Worm (Caenorhabditis elegans) whole organism, mixed stage, embryonic: ENCODE results near the gene R07B7.12.

Experiments
- M03D4.4 ChIP-seq: sonication (generic microtip); optimal IDR thresholded peaks from 2 replicates; lab custom pipeline; 2017; ENCODE audit warnings: mild to moderate bottlenecking, missing genetic modification characterization, missing compliant biosample characterization
- bed-3 ChIP-seq: fragments of 200-800 bp; sonication (Bioruptor generic); optimal IDR thresholded peaks from 3 replicates; lab custom pipeline; 2018; ENCODE audit warnings: mild to moderate bottlenecking, missing genetic modification characterization, moderate library complexity, missing compliant biosample characterization
- blmp-1 ChIP-seq: fragments of 150-350 bp; optimal IDR thresholded peaks from 2 replicates; lab custom pipeline; 2014; ENCODE audit warnings: missing biosample characterization, missing genetic modification characterization
- ceh-39 ChIP-seq: fragments of 150-350 bp; optimal IDR thresholded peaks from 2 replicates; lab custom pipeline; 2014; ENCODE audit warnings: missing biosample characterization, missing genetic modification characterization
- ceh-43 ChIP-seq: fragments of 200-800 bp; sonication (Bioruptor generic); optimal IDR thresholded peaks from 2 replicates; lab custom pipeline; 2018; ENCODE audit warnings: mild to moderate bottlenecking, missing genetic modification characterization, moderate library complexity, missing compliant biosample characterization
- ceh-83 ChIP-seq: fragments of 200-800 bp; sonication (Bioruptor generic); optimal IDR thresholded peaks from 2 replicates; lab custom pipeline; 2018; ENCODE audit warnings: mild to moderate bottlenecking, missing genetic modification characterization, missing compliant biosample characterization
- ces-1 ChIP-seq: fragments of 150-350 bp; optimal IDR thresholded peaks from 2 replicates; lab custom pipeline; 2014; ENCODE audit warnings: missing biosample characterization, missing genetic modification reagents, missing genetic modification characterization
- cnd-1 ChIP-seq: fragments of 200-800 bp; sonication (Bioruptor generic); optimal IDR thresholded peaks from 2 replicates; lab custom pipeline; 2018; ENCODE audit warnings: mild to moderate bottlenecking, missing genetic modification characterization, missing compliant biosample characterization
- elt-1 ChIP-seq: sonication (generic microtip); optimal IDR thresholded peaks from 2 replicates; lab custom pipeline; 2017; ENCODE audit warnings: missing genetic modification characterization, mild to moderate bottlenecking, missing compliant biosample characterization, antibody characterized with exemption, moderate library complexity, borderline replicate concordance; ENCODE audit not compliant: insufficient read depth
- elt-3 ChIP-seq: fragments of 150-350 bp; optimal IDR thresholded peaks from 2 replicates; lab custom pipeline; 2014; ENCODE audit warnings: missing biosample characterization, missing genetic modification characterization
- flh-1 ChIP-seq: fragments of 200-800 bp; sonication (Bioruptor generic); optimal IDR thresholded peaks from 2 replicates; lab custom pipeline; 2018; ENCODE audit warnings: mild to moderate bottlenecking, missing genetic modification characterization, moderate library complexity, missing compliant biosample characterization
- ham-2 ChIP-seq: fragments of 200-800 bp; sonication (Bioruptor generic); optimal IDR thresholded peaks from 2 replicates; lab custom pipeline; 2018; ENCODE audit warnings: mild to moderate bottlenecking, missing genetic modification characterization, missing compliant biosample characterization
- hlh-1 ChIP-seq: fragments of 150-350 bp; optimal IDR thresholded peaks from 2 replicates; lab custom pipeline; 2014; ENCODE audit warnings: missing biosample characterization, missing genetic modification reagents, missing genetic modification characterization
- lin-13 ChIP-seq: fragments of 150-350 bp; optimal IDR thresholded peaks from 2 replicates; lab custom pipeline; 2014; ENCODE audit warnings: missing biosample characterization, missing genetic modification characterization
- lin-32 ChIP-seq: fragments of 200-800 bp; sonication (Bioruptor generic); optimal IDR thresholded peaks from 2 replicates; lab custom pipeline; 2018; ENCODE audit warnings: mild to moderate bottlenecking, missing genetic modification characterization, missing compliant biosample characterization
- lsy-2 ChIP-seq: fragments of 150-350 bp; optimal IDR thresholded peaks from 2 replicates; lab custom pipeline; 2014; ENCODE audit warnings: missing biosample characterization, missing genetic modification characterization
- mab-5 ChIP-seq: fragments of 150-350 bp; optimal IDR thresholded peaks from 2 replicates; lab custom pipeline; 2014; ENCODE audit warnings: missing biosample characterization, missing genetic modification characterization
- mep-1 ChIP-seq: fragments of 150-350 bp; optimal IDR thresholded peaks from 2 replicates; lab custom pipeline; 2017; ENCODE audit warnings: missing biosample characterization, missing genetic modification reagents, missing genetic modification characterization, inconsistent platforms
- mls-2 ChIP-seq: sonication (generic microtip); optimal IDR thresholded peaks from 2 replicates; lab custom pipeline; 2016; ENCODE audit warnings: mild to moderate bottlenecking, missing genetic modification characterization, moderate library complexity, missing compliant biosample characterization
- nhr-12 ChIP-seq: fragments of 150-350 bp; optimal IDR thresholded peaks from 2 replicates; lab custom pipeline; 2014; ENCODE audit warnings: missing biosample characterization, missing genetic modification characterization
- nhr-2 ChIP-seq: fragments of 150-350 bp; optimal IDR thresholded peaks from 2 replicates; lab custom pipeline; 2014; ENCODE audit warnings: missing biosample characterization, missing genetic modification characterization
- nhr-237 ChIP-seq: fragments of 150-350 bp; optimal IDR thresholded peaks from 2 replicates; lab custom pipeline; 2014; ENCODE audit warnings: missing biosample characterization, missing genetic modification characterization
- nhr-28 ChIP-seq: fragments of 150-350 bp; optimal IDR thresholded peaks from 2 replicates; lab custom pipeline; 2014; ENCODE audit warnings: missing biosample characterization, missing genetic modification characterization
- nhr-76 ChIP-seq: sonication (generic microtip); optimal IDR thresholded peaks from 2 replicates; lab custom pipeline; 2017; ENCODE audit warnings: missing biosample characterization, missing genetic modification characterization
- pha-4 ChIP-seq: fragments of 150-350 bp; optimal IDR thresholded peaks from 2 replicates; lab custom pipeline; 2018; ENCODE audit warnings: missing biosample characterization, missing genetic modification reagents, missing genetic modification characterization
- sem-2 ChIP-seq: fragments of 200-800 bp; sonication (Bioruptor generic); optimal IDR thresholded peaks from 2 replicates; lab custom pipeline; 2018; ENCODE audit warnings: mild to moderate bottlenecking, missing genetic modification characterization, missing compliant biosample characterization
- snpc-4 ChIP-seq: fragments of 150-350 bp; optimal IDR thresholded peaks from 2 replicates; lab custom pipeline; 2014; ENCODE audit warnings: missing biosample characterization, missing genetic modification characterization
- sptf-1 ChIP-seq: sonication (generic microtip); optimal IDR thresholded peaks from 2 replicates; lab custom pipeline; 2017; ENCODE audit warnings: mild to moderate bottlenecking, missing genetic modification characterization, moderate library complexity, missing compliant biosample characterization
- tbx-8 ChIP-seq: fragments of 200-800 bp; sonication (Bioruptor generic); optimal IDR thresholded peaks from 2 replicates; lab custom pipeline; 2018; ENCODE audit warnings: mild to moderate bottlenecking, missing genetic modification characterization, moderate library complexity, missing compliant biosample characterization
- unc-120 ChIP-seq: sonication (generic microtip); optimal IDR thresholded peaks from 2 replicates; lab custom pipeline; 2017; ENCODE audit warnings: missing genetic modification characterization, missing compliant biosample characterization; ENCODE audit not compliant: poor library complexity, severe bottlenecking
- unc-39 ChIP-seq: fragments of 150-350 bp; optimal IDR thresholded peaks from 2 replicates; lab custom pipeline; 2014; ENCODE audit warnings: missing biosample characterization, missing genetic modification characterization
- unc-62 ChIP-seq: fragments of 150-350 bp; optimal IDR thresholded peaks from 2 replicates; lab custom pipeline; 2014; ENCODE audit warnings: missing biosample characterization, missing genetic modification reagents, missing genetic modification characterization
- zip-8 ChIP-seq: fragments of 150-350 bp; optimal IDR thresholded peaks from 2 replicates; lab custom pipeline; 2014; ENCODE audit warnings: missing biosample characterization, missing genetic modification characterization
- ztf-11 ChIP-seq: fragments of 150-350 bp; optimal IDR thresholded peaks from 2 replicates; lab custom pipeline; 2014; ENCODE audit warnings: missing biosample characterization, missing genetic modification characterization

R07B7.12 gene

ce11 chrV:12071483-12071882 is 17.4 kb upstream of the R07B7.12 start:
- TF ChIP-seq lsy-2 (tag; lab: Kevin White, UChicago) (no peak), ceh-83 (GFP tag; lab: Kevin White, UChicago) (no peak), ces-1 (GFP tag; lab: Kevin White, UChicago) (no peak), mab-5 (tag; lab: Kevin White, UChicago) (no peak), tbx-8 (GFP tag; lab: Kevin White, UChicago) (no peak), pha-4 (tag; lab: Kevin White, UChicago) (no peak), snpc-4 (tag; lab: Kevin White, UChicago) (no peak), blmp-1 (tag; lab: Kevin White, UChicago) (no peak), lin-32 (GFP tag; lab: Kevin White, UChicago) (no peak), unc-120 (tag; lab: Kevin White, UChicago) (no peak), mep-1 (tag; lab: Kevin White, UChicago) (no peak), lin-13 (no peak), elt-1 (no peak), bed-3 (GFP tag; lab: Kevin White, UChicago) (no peak), unc-39 (tag; lab: Kevin White, UChicago) (no peak), ham-2 (GFP tag; lab: Kevin White, UChicago) (no peak)
- TF ChIP-seq, all 35 proteins: peak for 0

ce11 chrV:12074886-12075285 is 14.0 kb upstream of the R07B7.12 start, which contains the start of gene R07B7.6:
Gene R07B7.6, minus strand, starts transcription at chrV:12074986.
- no peak for TF ChIP-seq sem-2 (GFP tag; lab: Kevin White, UChicago)
- no peak for TF ChIP-seq nhr-28 (tag; lab: Kevin White, UChicago)
- no peak for TF ChIP-seq elt-3 (tag; lab: Kevin White, UChicago)
- TF ChIP-seq ceh-83 (GFP tag; lab: Kevin White, UChicago): no peak
- TF ChIP-seq hlh-1 (tag; lab: Kevin White, UChicago): no peak
- no peak for TF ChIP-seq ztf-11 (tag; lab: Kevin White, UChicago)
- TF ChIP-seq bed-3 (GFP tag; lab: Kevin White, UChicago): no peak
- no peak for TF ChIP-seq unc-62
- no peak for TF ChIP-seq M03D4.4 (tag; lab: Kevin White, UChicago)
- TF ChIP-seq blmp-1 (tag; lab: Kevin White, UChicago): no peak
- no peak for TF ChIP-seq elt-1
- no peak for TF ChIP-seq nhr-76 (tag; lab: Kevin White, UChicago)

- TF ChIP-seq tbx-8 (GFP tag; lab: Kevin White, UChicago) (no peak), snpc-4 (tag; lab: Kevin White, UChicago) (no peak), unc-39 (tag; lab: Kevin White, UChicago) (no peak), mls-2 (tag; lab: Kevin White, UChicago) (no peak), nhr-76 (tag; lab: Kevin White, UChicago) (no peak), mab-5 (tag; lab: Kevin White, UChicago) (no peak), lin-13 (no peak), sptf-1 (tag; lab: Kevin White, UChicago) (no peak), elt-3 (tag; lab: Kevin White, UChicago) (no peak), ztf-11 (tag; lab: Kevin White, UChicago) (no peak), zip-8 (no peak), mep-1 (tag; lab: Kevin White, UChicago) (no peak), nhr-237 (tag; lab: Kevin White, UChicago) (no peak), cnd-1 (tag; lab: Kevin White, UChicago) (no peak), flh-1 (GFP tag; lab: Kevin White, UChicago) (no peak), unc-120 (tag; lab: Kevin White, UChicago) (no peak), pha-4 (tag; lab: Kevin White, UChicago) (no peak)
Observed at ce11 chrV:12075983-12076382, 12.9 kb upstream of the R07B7.12 start.

ce11 chrV:12080274-12080673 is 8.6 kb upstream of the R07B7.12 start, which contains the start of gene R07B7.9:
Gene R07B7.9, minus strand, starts transcription at chrV:12080374.
- TF ChIP-seq ham-2 (GFP tag; lab: Kevin White, UChicago): no peak
- no peak for TF ChIP-seq unc-120 (tag; lab: Kevin White, UChicago)
- no peak for TF ChIP-seq nhr-12 (tag; lab: Kevin White, UChicago)
- TF ChIP-seq ceh-39 (tag; lab: Kevin White, UChicago): no peak
- no peak for TF ChIP-seq nhr-2
- no peak for TF ChIP-seq M03D4.4 (tag; lab: Kevin White, UChicago)
- no peak for TF ChIP-seq unc-39 (tag; lab: Kevin White, UChicago)
- TF ChIP-seq elt-3 (tag; lab: Kevin White, UChicago): no peak
- no peak for TF ChIP-seq unc-62
- no peak for TF ChIP-seq sem-2 (GFP tag; lab: Kevin White, UChicago)
- no peak for TF ChIP-seq ztf-11 (tag; lab: Kevin White, UChicago)
- no peak for TF ChIP-seq lsy-2 (tag; lab: Kevin White, UChicago)
- no peak for TF ChIP-seq ceh-43 (GFP tag; lab: Kevin White, UChicago)
- TF ChIP-seq snpc-4 (tag; lab: Kevin White, UChicago): no peak
- TF ChIP-seq bed-3 (GFP tag; lab: Kevin White, UChicago): no peak
- TF ChIP-seq mep-1 (tag; lab: Kevin White, UChicago): no peak
- TF ChIP-seq flh-1 (GFP tag; lab: Kevin White, UChicago): no peak
- no peak for TF ChIP-seq mls-2 (tag; lab: Kevin White, UChicago)
- TF ChIP-seq lin-32 (GFP tag; lab: Kevin White, UChicago): no peak
- TF ChIP-seq, all 35 proteins: peak for 0
